Fruit fly (Drosophila melanogaster): ENCODE data around the gene CG42853.

CG42853 gene

DNA sequence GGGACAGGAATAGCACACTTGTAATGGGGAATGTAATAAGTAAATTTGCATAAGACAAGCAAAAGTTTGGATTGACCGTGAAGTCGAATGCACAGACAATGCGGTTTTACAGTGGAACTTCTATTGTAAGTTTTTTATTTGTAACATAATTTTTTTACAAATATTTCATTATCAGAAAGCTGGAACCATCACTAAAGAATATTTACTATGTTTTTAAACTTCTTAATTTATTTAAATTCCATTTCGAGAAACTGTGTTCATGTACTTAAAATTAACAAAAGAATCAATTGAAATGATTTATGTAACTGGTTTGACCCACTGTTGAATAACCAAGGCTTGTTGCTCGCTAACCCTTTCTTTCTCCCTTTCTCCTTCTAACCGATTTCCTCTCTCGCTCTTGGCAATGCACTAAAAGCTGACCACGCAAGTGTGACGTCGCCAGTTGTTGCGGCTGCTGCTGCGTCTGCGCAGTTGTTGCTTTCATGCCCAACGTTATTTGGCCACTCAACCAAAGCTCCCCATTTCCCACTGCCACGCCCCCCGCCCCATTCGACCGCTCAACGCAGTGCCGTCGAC is 20.3 kb downstream of the CG42853 start (continued):
- peak in 1 of 2 experiments; percentile 49 for TF ChIP-seq bsh (GFP tag; optimal IDR thresholded peaks at IDR 0.05)
- TF ChIP-seq CG8388 (GFP tag; optimal IDR thresholded peaks at IDR 0.05) = peak; percentile 26
- TF ChIP-seq Mrtf (GFP tag; IDR thresholded peaks at IDR 0.05) = no peak
- TF ChIP-seq CG17612 (GFP tag; IDR thresholded peaks at IDR 0.05) = no peak
- TF ChIP-seq ttk (GFP tag; IDR thresholded peaks at IDR 0.05) = 0 out of 2 replicates have a peak, but pooled peaks have one; percentile 4
- peak in 1 of 2 experiments; percentile 34 for TF ChIP-seq Hr51 (GFP tag; optimal IDR thresholded peaks at IDR 0.05)
- no peak for TF ChIP-seq zen (tag; optimal IDR thresholded peaks at IDR 0.05)
- TF ChIP-seq Atf3 (GFP tag; optimal IDR thresholded peaks at IDR 0.05) = no peak
- TF ChIP-seq CG6689 (GFP tag; IDR thresholded peaks at IDR 0.05) = peak; percentile 30; the same call in 1 of the 2 replicates
- peak; percentile 34 for TF ChIP-seq oc (tag; optimal IDR thresholded peaks at IDR 0.05)
- no peak for TF ChIP-seq cad (GFP tag; optimal IDR thresholded peaks at IDR 0.05)
- 0 out of 3 replicates have a peak, but pooled peaks have one; percentile 40 for TF ChIP-seq ci (GFP tag; IDR thresholded peaks at IDR 0.05)
- TF ChIP-seq cwo (GFP tag; optimal IDR thresholded peaks at IDR 0.05) = no peak
- peak; percentile 41 for TF ChIP-seq Med (GFP tag)
- TF ChIP-seq ftz-f1 (GFP tag; optimal IDR thresholded peaks at IDR 0.05) = no peak
- TF ChIP-seq dmrt99B (tag; optimal IDR thresholded peaks at IDR 0.05) = peak; percentile 27
- TF ChIP-seq exex (tag; optimal IDR thresholded peaks at IDR 0.05) = no peak
- no peak for TF ChIP-seq Lhr (GFP tag; optimal IDR thresholded peaks at IDR 0.05)
- TF ChIP-seq Bteb2 (GFP tag; optimal IDR thresholded peaks at IDR 0.05) = no peak
- no peak for TF ChIP-seq CG7987 (GFP tag; optimal IDR thresholded peaks at IDR 0.05)
- TF ChIP-seq stc (GFP tag; IDR thresholded peaks at IDR 0.05) = 0 out of 2 replicates have a peak, but pooled peaks have one; percentile 26
- peak; percentile 6 for TF ChIP-seq run (tag; optimal IDR thresholded peaks at IDR 0.05)
- no peak for TF ChIP-seq CG10321 (GFP tag; IDR thresholded peaks at IDR 0.05)
- TF ChIP-seq zfh1 (GFP tag; IDR thresholded peaks at IDR 0.05) = 0 out of 3 replicates have a peak, but pooled peaks have one; percentile 5
- TF ChIP-seq CG15514 (GFP tag; optimal IDR thresholded peaks at IDR 0.05) = no peak
- TF ChIP-seq gem (tag; optimal IDR thresholded peaks at IDR 0.05) = peak; percentile 45
- TF ChIP-seq CG17328 (GFP tag; IDR thresholded peaks at IDR 0.05) = peak; percentile 9; the same call in 1 of the 2 replicates
- peak; percentile 15 for TF ChIP-seq ewg (GFP tag; optimal IDR thresholded peaks at IDR 0.05)
- TF ChIP-seq Kr (GFP tag; optimal IDR thresholded peaks at IDR 0.05) = peak; percentile 32
- TF ChIP-seq peb (GFP tag; IDR thresholded peaks at IDR 0.05) = no peak
- no peak for TF ChIP-seq CG1529 (GFP tag; optimal IDR thresholded peaks at IDR 0.05)
- TF ChIP-seq pros (GFP tag; optimal IDR thresholded peaks at IDR 0.05) = peak; percentile 13
- 0 out of 3 replicates have a peak, but pooled peaks have one; percentile 10 for TF ChIP-seq row (GFP tag; IDR thresholded peaks at IDR 0.05)
- 0 out of 2 replicates have a peak, but pooled peaks have one; percentile 12 for TF ChIP-seq CG11696 (GFP tag; IDR thresholded peaks at IDR 0.05)
- peak; percentile 0 for TF ChIP-seq CG1603 (tag; optimal IDR thresholded peaks at IDR 0.05)
- TF ChIP-seq CG12769 (tag; optimal IDR thresholded peaks at IDR 0.05) = peak; percentile 25
- no peak for TF ChIP-seq CG12659 (GFP tag; optimal IDR thresholded peaks at IDR 0.05)
- peak in 1 of 2 experiments; percentile 68 for TF ChIP-seq Pdp1 (GFP tag; optimal IDR thresholded peaks at IDR 0.05)
- no peak for TF ChIP-seq MTF-1 (GFP tag; optimal IDR thresholded peaks at IDR 0.05; ENCODE audit: borderline replicate concordance)
- no peak for TF ChIP-seq CG7271 (tag; optimal IDR thresholded peaks at IDR 0.05)
- no peak for TF ChIP-seq HmgZ (tag; optimal IDR thresholded peaks at IDR 0.05)
- no peak for TF ChIP-seq lov (optimal IDR thresholded peaks at IDR 0.05)
- 0 out of 3 replicates have a peak, but pooled peaks have one; percentile 14 for TF ChIP-seq lov (GFP tag; IDR thresholded peaks at IDR 0.05)
- peak; percentile 40 for TF ChIP-seq CG11504 (tag; optimal IDR thresholded peaks at IDR 0.05)
- TF ChIP-seq sisA (GFP tag; IDR thresholded peaks at IDR 0.05) = 0 out of 2 replicates have a peak, but pooled peaks have one; percentile 15
- TF ChIP-seq Hmr (GFP tag; optimal IDR thresholded peaks at IDR 0.05) = no peak
- TF ChIP-seq Blimp-1 (GFP tag; optimal IDR thresholded peaks at IDR 0.05) = peak; percentile 30
- TF ChIP-seq CG2199 (GFP tag; IDR thresholded peaks at IDR 0.05) = 0 out of 3 replicates have a peak, but pooled peaks have one; percentile 29

Data from whole organism, embryonic.